Fruit fly (Drosophila melanogaster) whole organism, prepupa: ENCODE results near the gene TRAM.

Experiments used
- CG10669 ChIP-seq: fragments of 200-800 bp; sonication (Bioruptor generic); optimal IDR thresholded peaks from 3 replicates; lab custom pipeline; 2018; ENCODE audit warnings: missing biosample characterization, mild to moderate bottlenecking, missing genetic modification characterization, moderate library complexity
- CG11294 ChIP-seq: fragments of 200-800 bp; sonication (Bioruptor generic); IDR thresholded peaks from 2 replicates; pipeline ENCODE4 v1.3.6; 2022; ENCODE audit warnings: missing biosample characterization, missing genetic modification characterization

DNA sequence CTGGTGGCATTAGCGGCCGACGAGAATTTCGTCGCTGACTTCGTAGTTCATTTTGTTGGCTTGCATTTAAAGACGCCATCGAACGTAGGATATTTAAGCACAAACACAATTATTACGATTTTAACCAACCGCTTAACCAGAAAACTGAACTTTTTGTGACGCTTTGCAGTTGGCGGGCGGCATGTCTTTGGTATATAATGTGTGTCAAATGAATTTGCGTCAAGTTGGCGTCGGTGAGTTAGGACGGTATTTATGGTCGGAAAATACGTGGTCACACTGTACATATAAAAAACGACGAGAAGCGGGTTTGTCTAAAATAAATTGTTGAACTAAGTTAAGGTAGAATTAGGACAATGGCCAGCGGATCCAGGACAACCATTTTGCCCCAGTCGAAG lies 7.2 kb upstream of the TRAM start, which contains the start of the genes CG43867 and MED22:
- TF ChIP-seq CG11294 (GFP tag; lab: Robert Waterston, UW) (no peak), CG10669 (no peak)
